Fruit fly (Drosophila melanogaster): ENCODE results near the gene skd.

skd gene

dm6 chr3L:20952121-20952487 lies 75.1 kb downstream of the skd start:
- TF ChIP-seq bsh (GFP tag; optimal IDR thresholded peaks at IDR 0.05) (peak in 1 of 2 experiments; percentile 13), NC2β (GFP tag; optimal IDR thresholded peaks at IDR 0.05) (no peak), lbe (GFP tag; optimal IDR thresholded peaks at IDR 0.05) (peak; percentile 5), abd-A (tag; optimal IDR thresholded peaks at IDR 0.05) (no peak), Drgx (GFP tag; IDR thresholded peaks at IDR 0.05) (0 out of 2 replicates have a peak, but pooled peaks have one; percentile 8), nom (GFP tag; optimal IDR thresholded peaks at IDR 0.05) (peak; percentile 12)

dm6 chr3L:20951477-20952120 lies 75.6 kb downstream of the skd start:
- TF ChIP-seq kay (GFP tag; optimal IDR thresholded peaks at IDR 0.05), result no peak
- no peak for TF ChIP-seq seq (GFP tag; IDR thresholded peaks at IDR 0.05)
- no peak for TF ChIP-seq lola (GFP tag; optimal IDR thresholded peaks at IDR 0.05)
- TF ChIP-seq CHES-1-like (GFP tag; optimal IDR thresholded peaks at IDR 0.05), result no peak
- TF ChIP-seq nom (GFP tag; optimal IDR thresholded peaks at IDR 0.05), result peak; percentile 32
- TF ChIP-seq Fer3 (tag; optimal IDR thresholded peaks at IDR 0.05), result no peak
- no peak for TF ChIP-seq tin (GFP tag; optimal IDR thresholded peaks at IDR 0.05)
- peak; percentile 61 for TF ChIP-seq Ets65A (GFP tag)
- no peak for TF ChIP-seq Scr (GFP tag; IDR thresholded peaks at IDR 0.05; ENCODE audit: partially characterized antibody)
- TF ChIP-seq NfI (GFP tag; optimal IDR thresholded peaks at IDR 0.05), result no peak
- no peak for TF ChIP-seq CG1792 (GFP tag; optimal IDR thresholded peaks at IDR 0.05)
- TF ChIP-seq ato (GFP tag; IDR thresholded peaks at IDR 0.05; ENCODE audit: partially characterized antibody), result no peak
- no peak for TF ChIP-seq toy (GFP tag; IDR thresholded peaks at IDR 0.05)
- TF ChIP-seq bbx (GFP tag; IDR thresholded peaks at IDR 0.05; ENCODE audit: partially characterized antibody), result no peak
- no peak for TF ChIP-seq CG15073 (GFP tag; optimal IDR thresholded peaks at IDR 0.05)
- TF ChIP-seq lov (optimal IDR thresholded peaks at IDR 0.05), result no peak
- TF ChIP-seq lov (GFP tag; IDR thresholded peaks at IDR 0.05), result peak; percentile 38; the same call in 1 of the 3 replicates
- no peak for TF ChIP-seq abd-A (tag; optimal IDR thresholded peaks at IDR 0.05)
- no peak for TF ChIP-seq CG7745 (tag; optimal IDR thresholded peaks at IDR 0.05)
- TF ChIP-seq ase (GFP tag; IDR thresholded peaks at IDR 0.05), result no peak
- 0 out of 2 replicates have a peak, but pooled peaks have one; percentile 10 for TF ChIP-seq Ptx1 (GFP tag; IDR thresholded peaks at IDR 0.05)
- TF ChIP-seq Hr51 (GFP tag; optimal IDR thresholded peaks at IDR 0.05), result no peak
- TF ChIP-seq CG11560 (tag; IDR thresholded peaks at IDR 0.05), result no peak
- peak in 1 of 2 experiments; percentile 73 for TF ChIP-seq bsh (GFP tag; optimal IDR thresholded peaks at IDR 0.05)
- peak; percentile 24 for TF ChIP-seq corto (GFP tag; optimal IDR thresholded peaks at IDR 0.05)
- TF ChIP-seq CG2129 (GFP tag; IDR thresholded peaks at IDR 0.05; ENCODE audit: partially characterized antibody), result no peak
- peak; percentile 41 for TF ChIP-seq lbe (GFP tag; optimal IDR thresholded peaks at IDR 0.05)
- no peak for TF ChIP-seq eve (GFP tag; optimal IDR thresholded peaks at IDR 0.05)
- no peak for TF ChIP-seq CG14965 (GFP tag; optimal IDR thresholded peaks at IDR 0.05; ENCODE audit: borderline replicate concordance)
- TF ChIP-seq Dref (GFP tag; IDR thresholded peaks at IDR 0.05), result 0 out of 2 replicates have a peak, but pooled peaks have one; percentile 15
- no peak for TF ChIP-seq CG9727 (GFP tag; optimal IDR thresholded peaks at IDR 0.05)
- peak; percentile 37 for TF ChIP-seq Med (GFP tag)
- no peak for TF ChIP-seq tup (GFP tag; optimal IDR thresholded peaks at IDR 0.05)
- TF ChIP-seq slp2 (GFP tag; optimal IDR thresholded peaks at IDR 0.05), result no peak
- no peak for TF ChIP-seq pan (optimal IDR thresholded peaks at IDR 0.05)
- no peak for TF ChIP-seq pan (GFP tag; optimal IDR thresholded peaks at IDR 0.05 in 1 of 2, IDR thresholded peaks at IDR 0.05 in 1 of 2)
- TF ChIP-seq rib (GFP tag; IDR thresholded peaks at IDR 0.05), result no peak
- TF ChIP-seq CG17612 (GFP tag; IDR thresholded peaks at IDR 0.05), result no peak
- no peak for TF ChIP-seq CG17328 (GFP tag; IDR thresholded peaks at IDR 0.05)
- TF ChIP-seq Lpt (GFP tag; optimal IDR thresholded peaks at IDR 0.05), result no peak
- TF ChIP-seq Drgx (GFP tag; IDR thresholded peaks at IDR 0.05), result peak; percentile 84
- TF ChIP-seq wdn (GFP tag; IDR thresholded peaks at IDR 0.05), result no peak
- no peak for TF ChIP-seq Hsf (GFP tag; optimal IDR thresholded peaks at IDR 0.05)
- no peak for TF ChIP-seq CkIIα-i1 (GFP tag; IDR thresholded peaks at IDR 0.05)
- no peak for TF ChIP-seq Sin3A (optimal IDR thresholded peaks at IDR 0.05)
- TF ChIP-seq h (optimal IDR thresholded peaks at IDR 0.05), result no peak
- no peak for TF ChIP-seq mirr (GFP tag; optimal IDR thresholded peaks at IDR 0.05)
